Fruit fly (Drosophila melanogaster) whole organism, embryonic: ENCODE data around the gene CG31233.

Experiments used
- Aef1 ChIP-seq: fragments of 200-800 bp; sonication (Bioruptor generic); IDR thresholded peaks from 3 replicates; pipeline ENCODE4 v1.3.6; 2022; ENCODE audit warnings: missing biosample characterization, missing genetic modification characterization
- Asciz ChIP-seq: fragments of 200-800 bp; sonication (Bioruptor generic); optimal IDR thresholded peaks from 2 replicates; lab custom pipeline; 2017; ENCODE audit warnings: missing biosample characterization, mild to moderate bottlenecking, missing genetic modification characterization, missing genetic modification reagents
- Blimp-1 ChIP-seq: fragments of 200-800 bp; sonication (Bioruptor generic); optimal IDR thresholded peaks from 3 replicates; lab custom pipeline; 2018; ENCODE audit warnings: missing biosample characterization, missing genetic modification characterization, mild to moderate bottlenecking, moderate library complexity, missing genetic modification reagents
- C15 ChIP-seq: fragments of 200-800 bp; sonication (Bioruptor generic); IDR thresholded peaks from 3 replicates; pipeline ENCODE4 v1.3.6; 2022; ENCODE audit warnings: missing biosample characterization, missing genetic modification characterization
- CG10431 ChIP-seq: fragments of 200-800 bp; sonication (Bioruptor generic); optimal IDR thresholded peaks from 3 replicates; lab custom pipeline; 2018; ENCODE audit warnings: missing biosample characterization, mild to moderate bottlenecking, missing genetic modification characterization
- CG11085 ChIP-seq: fragments of 200-800 bp; sonication (Bioruptor generic); IDR thresholded peaks from 2 replicates; pipeline ENCODE4 v1.3.6; 2022; ENCODE audit warnings: missing biosample characterization, missing genetic modification characterization
- CG11504 ChIP-seq: fragments of 200-800 bp; sonication (Bioruptor generic); optimal IDR thresholded peaks from 3 replicates; lab custom pipeline; 2019; ENCODE audit warnings: missing biosample characterization, mild to moderate bottlenecking, missing genetic modification characterization, moderate library complexity
- CG1233 ChIP-seq: fragments of 200-800 bp; sonication (Bioruptor generic); optimal IDR thresholded peaks from 4 replicates; lab custom pipeline; 2018; ENCODE audit warnings: missing biosample characterization, mild to moderate bottlenecking, missing genetic modification characterization
- CG15011 ChIP-seq: fragments of 200-800 bp; sonication (Bioruptor generic); optimal IDR thresholded peaks from 3 replicates; lab custom pipeline; 2018; ENCODE audit warnings: missing biosample characterization, mild to moderate bottlenecking, missing genetic modification characterization
- CG1529 ChIP-seq: fragments of 200-800 bp; sonication (Bioruptor generic); optimal IDR thresholded peaks from 3 replicates; lab custom pipeline; 2018; ENCODE audit warnings: missing biosample characterization, missing genetic modification characterization
- CG15696 ChIP-seq: fragments of 200-800 bp; sonication (Bioruptor generic); optimal IDR thresholded peaks from 2 replicates; lab custom pipeline; 2019; ENCODE audit warnings: missing biosample characterization, mild to moderate bottlenecking, missing genetic modification characterization, moderate library complexity
- CG1602 ChIP-seq: fragments of 200-800 bp; sonication (Bioruptor generic); optimal IDR thresholded peaks from 3 replicates; lab custom pipeline; 2016; ENCODE audit warnings: missing biosample characterization, missing genetic modification characterization
- CG18011 ChIP-seq: fragments of 200-800 bp; sonication (Bioruptor generic); optimal IDR thresholded peaks from 2 replicates; lab custom pipeline; 2017; ENCODE audit warnings: missing biosample characterization, missing genetic modification characterization, mild to moderate bottlenecking, moderate library complexity, missing genotype
- CG18599 ChIP-seq: fragments of 200-800 bp; sonication (Bioruptor generic); optimal IDR thresholded peaks from 3 replicates; lab custom pipeline; 2017; ENCODE audit warnings: missing biosample characterization, missing genetic modification characterization, mild to moderate bottlenecking, moderate library complexity, missing genetic modification reagents
- CG2889 ChIP-seq: fragments of 200-800 bp; sonication (Bioruptor generic); IDR thresholded peaks from 3 replicates; pipeline ENCODE4 v1.3.6; 2022; ENCODE audit warnings: missing biosample characterization, missing genetic modification characterization
- CG31441 ChIP-seq: fragments of 200-800 bp; sonication (Bioruptor generic); IDR thresholded peaks from 2 replicates; pipeline ENCODE4 v1.3.6; 2022; ENCODE audit warnings: missing biosample characterization, missing genetic modification characterization
- CG3281 ChIP-seq: fragments of 200-800 bp; sonication (Bioruptor generic); optimal IDR thresholded peaks from 3 replicates; lab custom pipeline; 2017; ENCODE audit warnings: missing biosample characterization, mild to moderate bottlenecking, missing genetic modification characterization
- CG33557 ChIP-seq: fragments of 200-800 bp; sonication (Bioruptor generic); optimal IDR thresholded peaks from 2 replicates; lab custom pipeline; 2019; ENCODE audit warnings: missing biosample characterization, mild to moderate bottlenecking, missing genetic modification characterization, moderate library complexity
- CG3847 ChIP-seq: fragments of 200-800 bp; sonication (Bioruptor generic); IDR thresholded peaks from 2 replicates; pipeline ENCODE4 v1.3.6; 2022; ENCODE audit warnings: missing biosample characterization, missing genetic modification characterization
- CG42726 ChIP-seq: fragments of 200-800 bp; sonication (Bioruptor generic); IDR thresholded peaks from 2 replicates; pipeline ENCODE4 v1.3.6; 2022; ENCODE audit warnings: missing biosample characterization, missing genetic modification characterization; ENCODE audit not compliant: partially characterized antibody
- CG4282 ChIP-seq: fragments of 200-800 bp; sonication (Bioruptor generic); optimal IDR thresholded peaks from 2 replicates; lab custom pipeline; 2016; ENCODE audit warnings: missing biosample characterization, missing genetic modification characterization
- CG4424 ChIP-seq: fragments of 200-800 bp; sonication (Bioruptor generic); optimal IDR thresholded peaks from 3 replicates; lab custom pipeline; 2016; ENCODE audit warnings: missing biosample characterization, missing genetic modification characterization
- CG5245 ChIP-seq: fragments of 200-800 bp; sonication (Bioruptor generic); optimal IDR thresholded peaks from 3 replicates; lab custom pipeline; 2016; ENCODE audit warnings: missing biosample characterization, missing genetic modification characterization
- CG6683 ChIP-seq: fragments of 200-800 bp; sonication (Bioruptor generic); optimal IDR thresholded peaks from 2 replicates; lab custom pipeline; 2017; ENCODE audit warnings: missing biosample characterization, mild to moderate bottlenecking, missing genetic modification characterization, missing genetic modification reagents
- CG6813 ChIP-seq: fragments of 200-800 bp; sonication (Bioruptor generic); optimal IDR thresholded peaks from 2 replicates; lab custom pipeline; 2017; ENCODE audit warnings: missing biosample characterization, missing genetic modification characterization, mild to moderate bottlenecking, moderate library complexity, missing genetic modification reagents
- CG8281 ChIP-seq: fragments of 200-800 bp; sonication (Bioruptor generic); optimal IDR thresholded peaks from 2 replicates; lab custom pipeline; 2018; ENCODE audit warnings: missing biosample characterization, mild to moderate bottlenecking, missing genetic modification characterization, moderate library complexity
- Dek ChIP-seq: fragments of 200-800 bp; sonication (Bioruptor generic); optimal IDR thresholded peaks from 3 replicates; lab custom pipeline; 2019; ENCODE audit warnings: missing biosample characterization, mild to moderate bottlenecking, missing genetic modification characterization, moderate library complexity
- E2f1 ChIP-seq: fragments of 200-800 bp; sonication (Bioruptor generic); IDR thresholded peaks from 2 replicates; pipeline ENCODE4 v1.3.6; 2022; ENCODE audit warnings: missing biosample characterization, missing genetic modification characterization
- Hey ChIP-seq: fragments of 200-800 bp; sonication (Bioruptor generic); optimal IDR thresholded peaks from 3 replicates; lab custom pipeline; 2018; ENCODE audit warnings: missing biosample characterization, mild to moderate bottlenecking, missing genetic modification characterization
- HmgZ ChIP-seq: fragments of 200-800 bp; sonication (Bioruptor generic); optimal IDR thresholded peaks from 2 replicates; lab custom pipeline; 2018; ENCODE audit warnings: missing biosample characterization, mild to moderate bottlenecking, missing genetic modification characterization
- Hmr ChIP-seq: fragments of 200-800 bp; sonication (Bioruptor generic); optimal IDR thresholded peaks from 3 replicates; lab custom pipeline; 2017; ENCODE audit warnings: mild to moderate bottlenecking, missing biosample characterization, missing genetic modification reagents, missing genetic modification characterization
- Med ChIP-seq: fragments of 200-800 bp; sonication (Bioruptor generic); peaks from one replicate; lab custom pipeline; 2016; ENCODE audit warnings: missing biosample characterization, missing genetic modification characterization, mild to moderate bottlenecking, inconsistent platforms, moderate library complexity
- Rfx ChIP-seq: fragments of 200-800 bp; sonication (Bioruptor generic); IDR thresholded peaks from 2 replicates; pipeline ENCODE4 v1.3.6; 2022; ENCODE audit warnings: missing biosample characterization, missing genetic modification characterization
- Xrp1 ChIP-seq: fragments of 200-800 bp; sonication (Bioruptor generic); IDR thresholded peaks from 2 replicates; pipeline ENCODE4 v1.3.6; 2022; ENCODE audit warnings: missing biosample characterization, missing genetic modification characterization
- chif ChIP-seq, 2 experiments: fragments of 200-800 bp; sonication (Bioruptor generic); optimal IDR thresholded peaks; 3 replicates each; lab custom pipeline; 2016; ENCODE audit warnings: missing biosample characterization in 2 of 2, missing genetic modification characterization in 2 of 2
- dmrt11E ChIP-seq: fragments of 200-800 bp; sonication (Bioruptor generic); optimal IDR thresholded peaks from 3 replicates; lab custom pipeline; 2018; ENCODE audit warnings: missing biosample characterization, mild to moderate bottlenecking, missing genetic modification characterization, moderate library complexity
- dpn ChIP-seq, 2 experiments: fragments of 200-800 bp; sonication (Bioruptor generic); optimal IDR thresholded peaks; 3 replicates each; lab custom pipeline; 2016; ENCODE audit warnings: missing biosample characterization in 2 of 2, missing genetic modification characterization in 2 of 2
- gem ChIP-seq: fragments of 200-800 bp; sonication (Bioruptor generic); optimal IDR thresholded peaks from 2 replicates; lab custom pipeline; 2019; ENCODE audit warnings: missing biosample characterization, mild to moderate bottlenecking, missing genetic modification characterization, moderate library complexity
- grau ChIP-seq: fragments of 200-800 bp; optimal IDR thresholded peaks from 3 replicates; lab custom pipeline; 2019; ENCODE audit warnings: missing biosample characterization, mild to moderate bottlenecking, missing genetic modification characterization, moderate library complexity
- hb ChIP-seq: fragments of 200-800 bp; sonication (Bioruptor generic); IDR thresholded peaks from 3 replicates; pipeline ENCODE4 v1.3.6; 2022; ENCODE audit warnings: missing biosample characterization, missing genetic modification characterization; ENCODE audit not compliant: partially characterized antibody
- insv ChIP-seq, 2 experiments: fragments of 200-800 bp; sonication (Bioruptor generic); optimal IDR thresholded peaks; 3 replicates each; lab custom pipeline; 2016 to 2018; ENCODE audit warnings: missing biosample characterization in 2 of 2, missing genetic modification characterization in 2 of 2
- luna ChIP-seq: fragments of 200-800 bp; sonication (Bioruptor generic); optimal IDR thresholded peaks from 2 replicates; lab custom pipeline; 2016; ENCODE audit warnings: missing biosample characterization, missing genetic modification characterization
- nerfin-1 ChIP-seq: fragments of 200-800 bp; sonication (Bioruptor generic); optimal IDR thresholded peaks from 3 replicates; lab custom pipeline; 2019; ENCODE audit warnings: missing biosample characterization, mild to moderate bottlenecking, missing genetic modification characterization, moderate library complexity
- nmo ChIP-seq: fragments of 200-800 bp; sonication (Bioruptor generic); optimal IDR thresholded peaks from 2 replicates; lab custom pipeline; 2018; ENCODE audit warnings: missing biosample characterization, mild to moderate bottlenecking, missing genetic modification characterization, moderate library complexity
- rib ChIP-seq: fragments of 200-800 bp; sonication (Bioruptor generic); IDR thresholded peaks from 2 replicates; pipeline ENCODE4 v1.3.6; 2022; ENCODE audit warnings: missing biosample characterization, missing genetic modification characterization
- seq ChIP-seq: fragments of 200-800 bp; sonication (Bioruptor generic); IDR thresholded peaks from 2 replicates; pipeline ENCODE4 v1.3.6; 2022; ENCODE audit warnings: missing biosample characterization, missing genetic modification characterization
- sima ChIP-seq: fragments of 200-800 bp; sonication (Bioruptor generic); optimal IDR thresholded peaks from 2 replicates; lab custom pipeline; 2016; ENCODE audit warnings: missing biosample characterization, missing genetic modification characterization
- toy ChIP-seq: fragments of 200-800 bp; sonication (Bioruptor generic); IDR thresholded peaks from 2 replicates; pipeline ENCODE4 v1.3.6; 2022; ENCODE audit warnings: missing biosample characterization, missing genetic modification characterization
- tup ChIP-seq: fragments of 200-800 bp; sonication (Bioruptor generic); optimal IDR thresholded peaks from 2 replicates; lab custom pipeline; 2016; ENCODE audit warnings: missing biosample characterization, mild to moderate bottlenecking, missing genetic modification characterization, moderate library complexity
- wek ChIP-seq: fragments of 200-800 bp; sonication (Bioruptor generic); optimal IDR thresholded peaks from 3 replicates; lab custom pipeline; 2018; ENCODE audit warnings: missing biosample characterization, mild to moderate bottlenecking, missing genetic modification characterization, moderate library complexity
- zfh2 ChIP-seq: fragments of 200-800 bp; sonication (Bioruptor generic); optimal IDR thresholded peaks from 2 replicates; lab custom pipeline; 2016; ENCODE audit warnings: missing biosample characterization, missing genetic modification characterization

CG31233 gene

DNA sequence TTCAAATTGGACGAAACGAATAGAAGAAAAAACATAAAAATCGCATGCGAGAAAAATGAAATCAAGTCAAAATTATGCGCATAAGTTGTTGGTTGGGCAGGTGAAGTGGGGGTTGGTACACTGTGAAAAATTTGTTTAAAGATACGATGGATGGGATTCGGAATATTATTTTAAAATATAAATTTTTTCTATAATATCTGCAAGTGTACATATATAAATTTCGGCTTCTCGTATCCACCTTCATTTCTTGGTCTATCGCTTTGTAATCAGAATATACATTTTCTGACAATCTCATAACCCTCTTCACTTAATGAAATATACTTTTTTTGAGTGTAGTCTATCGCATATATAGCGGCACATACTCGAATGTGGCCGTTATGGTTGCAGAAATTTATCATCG, 46.3 kb upstream of the CG31233 start (continued):
- TF ChIP-seq C15 (GFP tag; lab: Robert Waterston, UW): no peak
- no peak for TF ChIP-seq CG42726 (GFP tag; lab: Robert Waterston, UW)
- no peak for TF ChIP-seq CG8281
- no peak for TF ChIP-seq zfh2 (GFP tag; lab: Kevin White, UChicago)
- no peak for TF ChIP-seq rib
- TF ChIP-seq CG18011 (GFP tag; lab: Kevin White, UChicago): no peak
- TF ChIP-seq Med: no peak
- TF ChIP-seq chif (GFP tag; optimal IDR thresholded peaks at IDR 0.05; lab: Kevin White, UChicago): no peak
- TF ChIP-seq tup: no peak
- peak in 1 of 2 experiments; percentile 6 for TF ChIP-seq dpn (GFP tag; optimal IDR thresholded peaks at IDR 0.05; lab: Kevin White, UChicago)
- no peak for TF ChIP-seq CG33557 (GFP tag; lab: Kevin White, UChicago)
- TF ChIP-seq Rfx (GFP tag; lab: Robert Waterston, UW): no peak
- TF ChIP-seq nmo (GFP tag; lab: Kevin White, UChicago): peak; percentile 25
- no peak for TF ChIP-seq luna
- no peak for TF ChIP-seq Aef1 (GFP tag; lab: Robert Waterston, UW)
- TF ChIP-seq Dek (tag; lab: Kevin White, UChicago): no peak
- peak; percentile 30 for TF ChIP-seq Blimp-1 (GFP tag; lab: Kevin White, UChicago)
- TF ChIP-seq Hey: no peak
- peak; percentile 38; the same call in 1 of the 2 replicates for TF ChIP-seq E2f1
- TF ChIP-seq CG3281 (GFP tag; lab: Kevin White, UChicago): no peak
- TF ChIP-seq CG1602 (GFP tag; lab: Kevin White, UChicago): no peak
- TF ChIP-seq CG15696 (tag; lab: Kevin White, UChicago): no peak
- TF ChIP-seq sima (GFP tag; lab: Kevin White, UChicago): no peak
- TF ChIP-seq HmgZ (tag; lab: Kevin White, UChicago): no peak
- 0 out of 2 replicates have a peak, but pooled peaks have one; percentile 40 for TF ChIP-seq seq (GFP tag; lab: Robert Waterston, UW)
- no peak for TF ChIP-seq Hmr (GFP tag; lab: Kevin White, UChicago)
- no peak for TF ChIP-seq CG4282 (GFP tag; lab: Kevin White, UChicago)
- TF ChIP-seq Asciz: no peak
- peak; percentile 17; the same call in 1 of the 2 replicates for TF ChIP-seq Xrp1 (GFP tag; lab: Robert Waterston, UW)
- TF ChIP-seq CG11504: peak; percentile 70
- TF ChIP-seq CG1233 (GFP tag; lab: Kevin White, UChicago): no peak
- no peak for TF ChIP-seq toy (GFP tag; lab: Robert Waterston, UW)
- no peak for TF ChIP-seq CG2889 (GFP tag; lab: Robert Waterston, UW)
- TF ChIP-seq CG10431: no peak
- no peak for TF ChIP-seq CG3847 (GFP tag; lab: Robert Waterston, UW)
- no peak for TF ChIP-seq CG11085 (GFP tag; lab: Robert Waterston, UW)
- no peak for TF ChIP-seq CG18599
- TF ChIP-seq insv (GFP tag; optimal IDR thresholded peaks at IDR 0.05; lab: Kevin White, UChicago): no peak
- no peak for TF ChIP-seq CG5245 (GFP tag; lab: Kevin White, UChicago)
- TF ChIP-seq dmrt11E (tag; lab: Kevin White, UChicago): no peak
- TF ChIP-seq CG4424 (GFP tag; lab: Kevin White, UChicago): peak; percentile 5
- peak; percentile 36 for TF ChIP-seq grau (tag; lab: Kevin White, UChicago)
- TF ChIP-seq CG1529 (GFP tag; lab: Kevin White, UChicago): no peak
- no peak for TF ChIP-seq hb (GFP tag; lab: Robert Waterston, UW)
- TF ChIP-seq gem (tag; lab: Kevin White, UChicago): peak; percentile 62
- no peak for TF ChIP-seq CG6683
- no peak for TF ChIP-seq CG6813
- TF ChIP-seq wek (GFP tag; lab: Kevin White, UChicago): no peak
- no peak for TF ChIP-seq CG15011 (GFP tag; lab: Kevin White, UChicago)
- TF ChIP-seq CG31441: peak; percentile 60
- no peak for TF ChIP-seq nerfin-1 (tag; lab: Kevin White, UChicago)
